Worm (Caenorhabditis elegans): ENCODE measurements around the gene F08C6.5.

- TF ChIP-seq lir-3 (tag; optimal IDR thresholded peaks at IDR 0.05) (no peak), unc-39 (tag; optimal IDR thresholded peaks at IDR 0.05) (no peak), zag-1 (tag; optimal IDR thresholded peaks at IDR 0.05) (no peak), unc-62 (GFP tag; optimal IDR thresholded peaks at IDR 0.05 in 1 of 2) (no peak), unc-62 (tag; optimal IDR thresholded peaks at IDR 0.05) (no peak), spr-1 (tag; optimal IDR thresholded peaks at IDR 0.05) (no peak)
These were observed 4.9 kb upstream of the F08C6.5 start, which contains the start of gene F46C8.8 for ce11 chrX:7554326-7554725.
